Worm (Caenorhabditis elegans): ENCODE data around the gene nekl-3.

nekl-3 gene

ce11 chrX:12378293-12378692 is 13.0 kb downstream of the nekl-3 start, which contains the start of gene glb-13:
glb-13 (minus strand) TSS chrX:12378393.
- no peak for TF ChIP-seq ztf-1 (GFP tag; conservative IDR thresholded peaks at IDR 0.05)
- TF ChIP-seq nhr-10 (tag; optimal IDR thresholded peaks at IDR 0.05): no peak
- TF ChIP-seq ztf-11 (tag; optimal IDR thresholded peaks at IDR 0.05): no peak
- TF ChIP-seq unc-39 (tag; optimal IDR thresholded peaks at IDR 0.05): no peak
- no peak for TF ChIP-seq nhr-12 (tag; optimal IDR thresholded peaks at IDR 0.05)
- no peak for TF ChIP-seq gmeb-1 (tag; optimal IDR thresholded peaks at IDR 0.05)
- TF ChIP-seq nhr-77 (tag; optimal IDR thresholded peaks at IDR 0.05): no peak
- no peak for TF ChIP-seq lin-39 (tag; optimal IDR thresholded peaks at IDR 0.05)

- no peak for TF ChIP-seq fos-1 (tag; optimal IDR thresholded peaks at IDR 0.05)
- no peak for TF ChIP-seq elt-3 (tag; optimal IDR thresholded peaks at IDR 0.05)
- TF ChIP-seq nhr-11 (tag; optimal IDR thresholded peaks at IDR 0.05): no peak
- no peak for TF ChIP-seq nhr-10 (tag; optimal IDR thresholded peaks at IDR 0.05)
- no peak for TF ChIP-seq zag-1 (tag; optimal IDR thresholded peaks at IDR 0.05)
- no peak for TF ChIP-seq R02D3.7 (tag; optimal IDR thresholded peaks at IDR 0.05)
- no peak for TF ChIP-seq crh-2 (tag; optimal IDR thresholded peaks at IDR 0.05)
- TF ChIP-seq nhr-21 (tag; optimal IDR thresholded peaks at IDR 0.05): no peak
- no peak for TF ChIP-seq mbf-1 (tag; optimal IDR thresholded peaks at IDR 0.05)
- TF ChIP-seq elt-1 (tag; optimal IDR thresholded peaks at IDR 0.05): no peak
- no peak for TF ChIP-seq blmp-1 (tag; optimal IDR thresholded peaks at IDR 0.05; ENCODE audit: insufficient read depth)
- TF ChIP-seq gmeb-1 (tag; optimal IDR thresholded peaks at IDR 0.05): no peak
- TF ChIP-seq peb-1 (tag; optimal IDR thresholded peaks at IDR 0.05): no peak
- TF ChIP-seq ztf-4 (tag; optimal IDR thresholded peaks at IDR 0.05): no peak
- TF ChIP-seq lin-39 (tag; optimal IDR thresholded peaks at IDR 0.05): no peak
- no peak for TF ChIP-seq nhr-129 (tag; optimal IDR thresholded peaks at IDR 0.05)
- TF ChIP-seq sma-3 (GFP tag; optimal IDR thresholded peaks at IDR 0.05): no peak
These were observed 15.5 kb downstream of the nekl-3 start for ce11 chrX:12375783-12376182.

ce11 chrX:12371321-12371720 is 20.0 kb downstream of the nekl-3 start, which contains the start of gene rif-1.2:
rif-1.2 (minus strand) TSS chrX:12371421.
- no peak for TF ChIP-seq crh-2 (tag; optimal IDR thresholded peaks at IDR 0.05)
- TF ChIP-seq elt-3 (tag; optimal IDR thresholded peaks at IDR 0.05): no peak
- TF ChIP-seq zag-1 (tag; optimal IDR thresholded peaks at IDR 0.05): no peak
- no peak for TF ChIP-seq sma-3 (GFP tag; optimal IDR thresholded peaks at IDR 0.05)
- no peak for TF ChIP-seq unc-39 (tag; optimal IDR thresholded peaks at IDR 0.05)
- TF ChIP-seq ama-1 (optimal IDR thresholded peaks at IDR 0.05): no peak
- no peak for TF ChIP-seq unc-55 (GFP tag; optimal IDR thresholded peaks at IDR 0.05)
- no peak for TF ChIP-seq ZK546.5 (tag; optimal IDR thresholded peaks at IDR 0.05)
- no peak for TF ChIP-seq gmeb-1 (tag; optimal IDR thresholded peaks at IDR 0.05)

ce11 chrX:12367498-12367897 is 23.8 kb downstream of the nekl-3 start:
- TF ChIP-seq nhr-23 (tag; optimal IDR thresholded peaks at IDR 0.05) (no peak), skn-1 (tag; optimal IDR thresholded peaks at IDR 0.05) (no peak), mdl-1 (tag; optimal IDR thresholded peaks at IDR 0.05) (peak in 1 of 2 experiments; percentile 41), nhr-129 (tag; optimal IDR thresholded peaks at IDR 0.05) (peak; percentile 76), zag-1 (tag; optimal IDR thresholded peaks at IDR 0.05) (peak; percentile 35), sem-4 (tag; optimal IDR thresholded peaks at IDR 0.05) (no peak), R02D3.7 (tag; optimal IDR thresholded peaks at IDR 0.05) (no peak), ceh-82 (tag; optimal IDR thresholded peaks at IDR 0.05) (no peak), crh-2 (tag; optimal IDR thresholded peaks at IDR 0.05) (peak; percentile 49), F13H6.1 (tag; optimal IDR thresholded peaks at IDR 0.05) (peak; percentile 9), nhr-21 (tag; optimal IDR thresholded peaks at IDR 0.05) (no peak), sma-9 (GFP tag; optimal IDR thresholded peaks at IDR 0.05) (peak; percentile 51), sma-9 (tag; optimal IDR thresholded peaks at IDR 0.05) (no peak), unc-55 (GFP tag; optimal IDR thresholded peaks at IDR 0.05) (peak; percentile 56), fos-1 (tag; optimal IDR thresholded peaks at IDR 0.05) (peak; percentile 24), C34F6.9 (tag; optimal IDR thresholded peaks at IDR 0.05) (peak; percentile 36)

ce11 chrX:12365388-12365787 is 25.9 kb downstream of the nekl-3 start, which contains the start of gene F19H6.4:
F19H6.4 (plus strand) TSS chrX:12365688.
- TF ChIP-seq ceh-82 (tag; optimal IDR thresholded peaks at IDR 0.05) (no peak), F13H6.1 (tag; optimal IDR thresholded peaks at IDR 0.05) (no peak), nhr-23 (tag; optimal IDR thresholded peaks at IDR 0.05) (no peak), crh-2 (tag; optimal IDR thresholded peaks at IDR 0.05) (no peak), mab-5 (tag; optimal IDR thresholded peaks at IDR 0.05) (no peak), ama-1 (optimal IDR thresholded peaks at IDR 0.05) (no peak), lin-39 (tag; optimal IDR thresholded peaks at IDR 0.05) (no peak), Y55F3AM.14 (GFP tag; optimal IDR thresholded peaks at IDR 0.05) (no peak), unc-39 (tag; optimal IDR thresholded peaks at IDR 0.05) (no peak), lsy-2 (tag; optimal IDR thresholded peaks at IDR 0.05) (no peak), dmd-4 (tag; optimal IDR thresholded peaks at IDR 0.05) (no peak), nhr-21 (tag; optimal IDR thresholded peaks at IDR 0.05) (no peak), nhr-11 (tag; optimal IDR thresholded peaks at IDR 0.05) (no peak), sma-3 (GFP tag; optimal IDR thresholded peaks at IDR 0.05) (no peak)
